Worm (Caenorhabditis elegans) whole organism, L1 larva: ENCODE results near the gene ZC13.10.

ENCODE experiments used
- C16A3.4 ChIP-seq: fragments of 150-350 bp; optimal IDR thresholded peaks from 2 replicates; lab custom pipeline; 2014; ENCODE audit warnings: missing biosample characterization, missing genetic modification characterization
- ceh-63 ChIP-seq: fragments of 200-800 bp; sonication (Bioruptor generic); optimal IDR thresholded peaks from 2 replicates; lab custom pipeline; 2018; ENCODE audit warnings: mild to moderate bottlenecking, missing genetic modification characterization, missing compliant biosample characterization
- ceh-8 ChIP-seq: fragments of 200-800 bp; sonication (Bioruptor generic); optimal IDR thresholded peaks from 2 replicates; lab custom pipeline; 2018; ENCODE audit warnings: mild to moderate bottlenecking, missing genetic modification characterization, moderate library complexity, missing compliant biosample characterization
- ceh-82 ChIP-seq, 3 experiments: fragments of 150-350 bp in 1 of 3; sonication (generic microtip) in 2 of 3; optimal IDR thresholded peaks; 2 replicates each; lab custom pipeline; 2014 to 2017; ENCODE audit warnings: missing biosample characterization in 3 of 3, missing genetic modification characterization in 3 of 3
- ceh-88 ChIP-seq: fragments of 200-800 bp; sonication (Bioruptor generic); IDR thresholded peaks from 2 replicates; pipeline ENCODE4 v1.3.6; 2022; ENCODE audit warnings: missing genetic modification characterization, missing compliant biosample characterization
- ces-1 ChIP-seq: fragments of 150-350 bp; optimal IDR thresholded peaks from 2 replicates; lab custom pipeline; 2014; ENCODE audit warnings: missing biosample characterization, missing genetic modification reagents, missing genetic modification characterization
- dpl-1 ChIP-seq, 3 experiments: fragments of 150-350 bp in 2 of 3; sonication (generic microtip) in 1 of 3; optimal IDR thresholded peaks; 2 replicates each; lab custom pipeline; 2014 to 2017; ENCODE audit warnings: missing biosample characterization in 3 of 3, missing genetic modification characterization in 3 of 3, missing genetic modification reagents in 3 of 3
- dsc-1 ChIP-seq: sonication (generic microtip); optimal IDR thresholded peaks from 2 replicates; lab custom pipeline; 2016; ENCODE audit warnings: mild to moderate bottlenecking, missing genetic modification characterization, missing compliant biosample characterization
- efl-1 ChIP-seq, 4 experiments: fragments of 150-350 bp; optimal IDR thresholded peaks in 3 of 4; peaks in 1 of 4; 1 replicate in 1 of 4; 2 replicates in 3 of 4; lab custom pipeline; 2014; ENCODE audit warnings: missing biosample characterization in 2 of 4, missing genetic modification characterization in 2 of 4, missing genetic modification reagents in 2 of 4
- egl-13 ChIP-seq: sonication (generic microtip); optimal IDR thresholded peaks from 2 replicates; lab custom pipeline; 2016; ENCODE audit warnings: missing genotype, missing genetic modification reagents, missing genetic modification characterization, missing compliant biosample characterization
- elt-2 ChIP-seq: sonication (generic microtip); optimal IDR thresholded peaks from 2 replicates; lab custom pipeline; 2016; ENCODE audit warnings: missing genetic modification characterization, mild to moderate bottlenecking, inconsistent platforms, missing compliant biosample characterization, missing genetic modification reagents
- elt-3 ChIP-seq, 6 experiments: fragments of 150-350 bp in 1 of 6; sonication (generic microtip); optimal IDR thresholded peaks; 2 replicates each; lab custom pipeline; 2017 to 2018; ENCODE audit warnings: missing biosample characterization in 6 of 6, missing genetic modification characterization in 6 of 6, inconsistent platforms in 1 of 6
- fkh-10 ChIP-seq: sonication (generic microtip); optimal IDR thresholded peaks from 2 replicates; lab custom pipeline; 2017; ENCODE audit warnings: missing biosample characterization, missing genetic modification reagents, missing genetic modification characterization
- fkh-4 ChIP-seq: sonication (generic microtip); optimal IDR thresholded peaks from 2 replicates; lab custom pipeline; 2016; ENCODE audit warnings: missing compliant biosample characterization, missing genetic modification characterization, borderline replicate concordance
- fkh-8 ChIP-seq: sonication (generic microtip); optimal IDR thresholded peaks from 2 replicates; lab custom pipeline; 2016; ENCODE audit warnings: mild to moderate bottlenecking, missing genetic modification characterization, missing compliant biosample characterization
- hlh-4 ChIP-seq: sonication (generic microtip); optimal IDR thresholded peaks from 2 replicates; lab custom pipeline; 2016; ENCODE audit warnings: mild to moderate bottlenecking, missing genetic modification characterization, missing compliant biosample characterization
- isw-1 ChIP-seq: fragments of 200-800 bp; sonication (Bioruptor generic); IDR thresholded peaks from 2 replicates; pipeline ENCODE4 v1.3.6; 2022; ENCODE audit warnings: missing genetic modification characterization, missing compliant biosample characterization
- jun-1 ChIP-seq: fragments of 150-350 bp; optimal IDR thresholded peaks from 2 replicates; lab custom pipeline; 2014; ENCODE audit warnings: missing biosample characterization, missing genetic modification reagents, missing genetic modification characterization
- lin-13 ChIP-seq: fragments of 150-350 bp; optimal IDR thresholded peaks from 2 replicates; lab custom pipeline; 2014; ENCODE audit warnings: missing biosample characterization, missing genetic modification reagents, missing genetic modification characterization
- lin-14 ChIP-seq: fragments of 200-800 bp; sonication (Bioruptor generic); optimal IDR thresholded peaks from 2 replicates; lab custom pipeline; 2018; ENCODE audit warnings: mild to moderate bottlenecking, missing genetic modification characterization, moderate library complexity, missing compliant biosample characterization
- lin-15B ChIP-seq: fragments of 150-350 bp; sonication (generic microtip); optimal IDR thresholded peaks from 3 replicates; lab custom pipeline; 2014; ENCODE audit warnings: missing biosample characterization, missing genetic modification characterization
- lin-35 ChIP-seq, 2 experiments: fragments of 150-350 bp; optimal IDR thresholded peaks; 2 replicates each; lab custom pipeline; 2014; ENCODE audit warnings: missing biosample characterization in 2 of 2, missing genetic modification characterization in 2 of 2, missing genetic modification reagents in 2 of 2
- lin-39 ChIP-seq: fragments of 150-350 bp; optimal IDR thresholded peaks from 2 replicates; lab custom pipeline; 2014; ENCODE audit warnings: missing biosample characterization, missing genetic modification reagents, missing genetic modification characterization
- lsy-2 ChIP-seq, 2 experiments: fragments of 150-350 bp; optimal IDR thresholded peaks; 2 replicates each; lab custom pipeline; 2014; ENCODE audit warnings: missing biosample characterization in 2 of 2, missing genetic modification characterization in 2 of 2
- mdl-1 ChIP-seq, 2 experiments: fragments of 150-350 bp; optimal IDR thresholded peaks; 2 replicates each; lab custom pipeline; 2014 to 2017; ENCODE audit warnings: missing biosample characterization in 2 of 2, missing genetic modification characterization in 2 of 2, inconsistent platforms in 1 of 2
- nhr-12 ChIP-seq: sonication (generic microtip); optimal IDR thresholded peaks from 2 replicates; lab custom pipeline; 2017; ENCODE audit warnings: missing biosample characterization, missing genetic modification characterization
- nhr-20 ChIP-seq: sonication (generic microtip); optimal IDR thresholded peaks from 2 replicates; lab custom pipeline; 2016; ENCODE audit warnings: mild to moderate bottlenecking, missing genetic modification characterization, missing compliant biosample characterization
- nhr-47 ChIP-seq: sonication (generic microtip); optimal IDR thresholded peaks from 2 replicates; lab custom pipeline; 2016; ENCODE audit warnings: mild to moderate bottlenecking, missing genetic modification characterization, moderate library complexity, missing compliant biosample characterization
- nhr-71 ChIP-seq: sonication (generic microtip); optimal IDR thresholded peaks from 2 replicates; lab custom pipeline; 2016; ENCODE audit warnings: mild to moderate bottlenecking, missing genetic modification characterization, moderate library complexity, missing compliant biosample characterization
- nhr-76 ChIP-seq: sonication (generic microtip); optimal IDR thresholded peaks from 2 replicates; lab custom pipeline; 2017; ENCODE audit warnings: missing biosample characterization, missing genetic modification characterization
- nhr-77 ChIP-seq: fragments of 150-350 bp; optimal IDR thresholded peaks from 2 replicates; lab custom pipeline; 2014; ENCODE audit warnings: missing biosample characterization, missing genetic modification characterization
- nhr-85 ChIP-seq: sonication (generic microtip); peaks from one replicate; lab custom pipeline; 2016; ENCODE audit warnings: missing genetic modification characterization, inconsistent platforms, missing compliant biosample characterization
- pax-3 ChIP-seq: fragments of 200-800 bp; sonication (Bioruptor generic); optimal IDR thresholded peaks from 2 replicates; lab custom pipeline; 2018; ENCODE audit warnings: mild to moderate bottlenecking, missing genetic modification characterization, moderate library complexity, missing compliant biosample characterization
- pqm-1 ChIP-seq: sonication (generic microtip); optimal IDR thresholded peaks from 3 replicates; lab custom pipeline; 2017; ENCODE audit warnings: missing biosample characterization, missing genetic modification characterization
- skn-1 ChIP-seq: fragments of 150-350 bp; optimal IDR thresholded peaks from 2 replicates; lab custom pipeline; 2014; ENCODE audit warnings: missing biosample characterization, missing genetic modification characterization
- snu-23 ChIP-seq: sonication (generic microtip); optimal IDR thresholded peaks from 2 replicates; lab custom pipeline; 2016; ENCODE audit warnings: missing genetic modification characterization, missing compliant biosample characterization
- swsn-7 ChIP-seq: sonication (generic microtip); optimal IDR thresholded peaks from 2 replicates; lab custom pipeline; 2016; ENCODE audit warnings: missing genetic modification characterization, missing compliant biosample characterization
- tlp-1 ChIP-seq: fragments of 150-350 bp; optimal IDR thresholded peaks from 2 replicates; lab custom pipeline; 2014; ENCODE audit warnings: missing biosample characterization, missing genetic modification characterization
- unc-130 ChIP-seq: fragments of 150-350 bp; optimal IDR thresholded peaks from 2 replicates; lab custom pipeline; 2017; ENCODE audit warnings: missing biosample characterization, missing genetic modification characterization, inconsistent platforms
- unc-86 ChIP-seq: sonication (generic microtip); optimal IDR thresholded peaks from 2 replicates; lab custom pipeline; 2016; ENCODE audit warnings: missing genetic modification characterization, missing compliant biosample characterization
- vab-15 ChIP-seq: sonication (generic microtip); optimal IDR thresholded peaks from 2 replicates; lab custom pipeline; 2017; ENCODE audit warnings: missing genotype, mild to moderate bottlenecking, missing genetic modification characterization, missing compliant biosample characterization
- ztf-4 ChIP-seq: fragments of 150-350 bp; optimal IDR thresholded peaks from 2 replicates; lab custom pipeline; 2014; ENCODE audit warnings: missing biosample characterization, missing genetic modification characterization

Gene ZC13.10

ce11 chrX:910337-910736 lies 7.9 kb upstream of the ZC13.10 start:
- TF ChIP-seq pax-3 (tag; lab: Kevin White, UChicago) = peak; percentile 27
- peak; percentile 53 for TF ChIP-seq nhr-71 (tag; lab: Kevin White, UChicago)
- peak; percentile 6 for TF ChIP-seq fkh-10 (GFP tag; lab: Kevin White, UChicago)
- 0 out of 2 replicates have a peak, but pooled peaks have one; percentile 14 for TF ChIP-seq isw-1 (GFP tag; lab: Robert Waterston, UW)
- peak in 1 of 2 experiments; percentile 2 for TF ChIP-seq lin-35 (GFP tag; optimal IDR thresholded peaks at IDR 0.05; lab: Kevin White, UChicago)
- TF ChIP-seq nhr-76 (tag; lab: Kevin White, UChicago) = no peak
- TF ChIP-seq skn-1 = peak; percentile 9
- TF ChIP-seq egl-13 (tag; lab: Kevin White, UChicago) = peak; percentile 76
- no peak for TF ChIP-seq pqm-1 (tag; lab: Kevin White, UChicago)
- no peak for TF ChIP-seq nhr-85 (tag; lab: Kevin White, UChicago)
- TF ChIP-seq unc-86 = peak; percentile 58
- TF ChIP-seq lsy-2 (tag; optimal IDR thresholded peaks at IDR 0.05; lab: Kevin White, UChicago) = peak in 1 of 2 experiments; percentile 24
- TF ChIP-seq nhr-47 (tag; lab: Kevin White, UChicago) = peak; percentile 64
- no peak for TF ChIP-seq vab-15 (tag; lab: Kevin White, UChicago)
- TF ChIP-seq elt-3 (tag; optimal IDR thresholded peaks at IDR 0.05; lab: Kevin White, UChicago) = no peak
- no peak for TF ChIP-seq efl-1 (optimal IDR thresholded peaks at IDR 0.05; lab: Kevin White, UChicago)
- TF ChIP-seq efl-1 (GFP tag; optimal IDR thresholded peaks at IDR 0.05 in 1 of 2; lab: Kevin White, UChicago) = peak in 1 of 2 experiments; percentile 43
- peak; percentile 78 for TF ChIP-seq fkh-8 (tag; lab: Kevin White, UChicago)
- peak; percentile 34 for TF ChIP-seq snu-23 (GFP tag; lab: Kevin White, UChicago)
- TF ChIP-seq ceh-82 (tag; optimal IDR thresholded peaks at IDR 0.05; lab: Kevin White, UChicago) = peak in 1 of 3 experiments; percentile 28
- TF ChIP-seq hlh-4 = no peak
- TF ChIP-seq swsn-7 (tag; lab: Kevin White, UChicago) = peak; percentile 45
- TF ChIP-seq nhr-20 (tag; lab: Kevin White, UChicago) = no peak
- peak; percentile 49 for TF ChIP-seq ceh-63 (GFP tag; lab: Kevin White, UChicago)
- peak; percentile 43 for TF ChIP-seq dsc-1
- peak; percentile 79 for TF ChIP-seq lin-14

ce11 chrX:897948-898347 lies 4.5 kb downstream of the ZC13.10 start, which contains the start of gene mab-7:
TSS of gene mab-7 (minus strand) at chrX:898048.
- no peak for TF ChIP-seq jun-1 (tag; lab: Kevin White, UChicago)
- TF ChIP-seq lin-39 = no peak
- no peak for TF ChIP-seq fkh-4
- no peak for TF ChIP-seq unc-130
- TF ChIP-seq elt-2 = no peak

ce11 chrX:888294-888693 lies 14.1 kb downstream of the ZC13.10 start, which contains the start of gene mam-1:
TSS of gene mam-1 (minus strand) at chrX:888394.
- TF ChIP-seq C16A3.4 (no peak), vab-15 (tag; lab: Kevin White, UChicago) (no peak), lin-13 (GFP tag; lab: Kevin White, UChicago) (no peak), nhr-12 (tag; lab: Kevin White, UChicago) (no peak), jun-1 (tag; lab: Kevin White, UChicago) (no peak), dpl-1 (GFP tag; optimal IDR thresholded peaks at IDR 0.05; lab: Kevin White, UChicago) (no peak), hlh-4 (no peak), nhr-20 (tag; lab: Kevin White, UChicago) (no peak), elt-2 (no peak), ceh-88 (GFP tag; lab: Robert Waterston, UW) (no peak), ces-1 (GFP tag; lab: Kevin White, UChicago) (no peak)

ce11 chrX:880367-880766 lies 22.0 kb downstream of the ZC13.10 start, which contains the start of gene ZC13.2:
TSS of gene ZC13.2 (plus strand) at chrX:880667.
- TF ChIP-seq ceh-8 (peak; percentile 25), fkh-8 (tag; lab: Kevin White, UChicago) (peak; percentile 61), tlp-1 (no peak), nhr-20 (tag; lab: Kevin White, UChicago) (no peak), elt-3 (tag; optimal IDR thresholded peaks at IDR 0.05; lab: Kevin White, UChicago) (no peak), ceh-88 (GFP tag; lab: Robert Waterston, UW) (no peak), ztf-4 (tag; lab: Kevin White, UChicago) (no peak), mdl-1 (tag; optimal IDR thresholded peaks at IDR 0.05; lab: Kevin White, UChicago) (no peak), vab-15 (tag; lab: Kevin White, UChicago) (no peak), nhr-77 (tag; lab: Kevin White, UChicago) (no peak), lin-14 (no peak), lin-15B (tag; lab: Kevin White, UChicago) (no peak), lin-35 (GFP tag; optimal IDR thresholded peaks at IDR 0.05; lab: Kevin White, UChicago) (no peak)
